Fruit fly (Drosophila melanogaster) whole organism, embryonic: ENCODE data around the gene GluProRS.

ENCODE experiments used
- Abd-B ChIP-seq: fragments of 200-800 bp; sonication (Bioruptor generic); optimal IDR thresholded peaks from 2 replicates; lab custom pipeline; 2018; ENCODE audit warnings: missing biosample characterization, mild to moderate bottlenecking, missing genetic modification characterization, moderate library complexity
- CG10274 ChIP-seq: fragments of 200-800 bp; sonication (Bioruptor generic); optimal IDR thresholded peaks from 3 replicates; lab custom pipeline; 2017; ENCODE audit warnings: missing biosample characterization, mild to moderate bottlenecking, missing genetic modification characterization
- CG11247 ChIP-seq: fragments of 200-800 bp; sonication (Bioruptor generic); IDR thresholded peaks from 2 replicates; pipeline ENCODE4 v1.3.6; 2022; ENCODE audit warnings: missing biosample characterization, missing genetic modification characterization
- CG11398 ChIP-seq: fragments of 200-800 bp; sonication (Bioruptor generic); optimal IDR thresholded peaks from 2 replicates; lab custom pipeline; 2016; ENCODE audit warnings: missing biosample characterization, missing genetic modification characterization
- CG11695 ChIP-seq: fragments of 200-800 bp; sonication (Bioruptor generic); IDR thresholded peaks from 3 replicates; pipeline ENCODE4 v1.3.6; 2022; ENCODE audit warnings: missing biosample characterization, missing genetic modification characterization
- CG12071 ChIP-seq: fragments of 200-800 bp; sonication (Bioruptor generic); optimal IDR thresholded peaks from 3 replicates; lab custom pipeline; 2018; ENCODE audit warnings: missing biosample characterization, mild to moderate bottlenecking, missing genetic modification characterization
- CG13287 ChIP-seq: fragments of 200-800 bp; sonication (Bioruptor generic); IDR thresholded peaks from 2 replicates; pipeline ENCODE4 v1.3.6; 2022; ENCODE audit warnings: missing biosample characterization, missing genetic modification characterization; ENCODE audit not compliant: partially characterized antibody
- CG13624 ChIP-seq: fragments of 200-800 bp; sonication (Bioruptor generic); optimal IDR thresholded peaks from 2 replicates; lab custom pipeline; 2016; ENCODE audit warnings: missing biosample characterization, missing genetic modification characterization
- CG14965 ChIP-seq: fragments of 200-800 bp; sonication (Bioruptor generic); optimal IDR thresholded peaks from 2 replicates; lab custom pipeline; 2016; ENCODE audit warnings: missing biosample characterization, missing genetic modification characterization, borderline replicate concordance
- CG15696 ChIP-seq: fragments of 200-800 bp; sonication (Bioruptor generic); optimal IDR thresholded peaks from 2 replicates; lab custom pipeline; 2019; ENCODE audit warnings: missing biosample characterization, mild to moderate bottlenecking, missing genetic modification characterization, moderate library complexity
- CG2116 ChIP-seq: fragments of 200-800 bp; sonication (Bioruptor generic); optimal IDR thresholded peaks from 3 replicates; lab custom pipeline; 2018; ENCODE audit warnings: missing biosample characterization, mild to moderate bottlenecking, missing genetic modification characterization
- CG30403 ChIP-seq: fragments of 200-800 bp; sonication (Bioruptor generic); optimal IDR thresholded peaks from 3 replicates; lab custom pipeline; 2016; ENCODE audit warnings: missing biosample characterization, missing genetic modification characterization
- CG33557 ChIP-seq: fragments of 200-800 bp; sonication (Bioruptor generic); optimal IDR thresholded peaks from 2 replicates; lab custom pipeline; 2019; ENCODE audit warnings: missing biosample characterization, mild to moderate bottlenecking, missing genetic modification characterization, moderate library complexity
- CG34422 ChIP-seq: fragments of 200-800 bp; sonication (Bioruptor generic); IDR thresholded peaks from 3 replicates; pipeline ENCODE4 v1.3.6; 2022; ENCODE audit warnings: missing biosample characterization, missing genetic modification characterization
- CG3838 ChIP-seq: fragments of 200-800 bp; sonication (Bioruptor generic); optimal IDR thresholded peaks from 3 replicates; lab custom pipeline; 2016; ENCODE audit warnings: missing biosample characterization, missing genetic modification characterization
- CG3995 ChIP-seq: fragments of 200-800 bp; sonication (Bioruptor generic); optimal IDR thresholded peaks from 3 replicates; lab custom pipeline; 2016; ENCODE audit warnings: missing biosample characterization, missing genetic modification characterization
- CG4360 ChIP-seq: fragments of 200-800 bp; sonication (Bioruptor generic); IDR thresholded peaks from 2 replicates; pipeline ENCODE4 v1.3.6; 2022; ENCODE audit warnings: missing biosample characterization, missing genetic modification characterization
- CG6689 ChIP-seq: fragments of 200-800 bp; sonication (Bioruptor generic); IDR thresholded peaks from 2 replicates; pipeline ENCODE4 v1.3.6; 2022; ENCODE audit warnings: missing biosample characterization, missing genetic modification characterization
- CG7357 ChIP-seq: fragments of 200-800 bp; sonication (Bioruptor generic); IDR thresholded peaks from 3 replicates; pipeline ENCODE4 v1.3.6; 2022; ENCODE audit warnings: missing biosample characterization, missing genetic modification characterization
- CG7372 ChIP-seq: fragments of 200-800 bp; sonication (Bioruptor generic); IDR thresholded peaks from 2 replicates; pipeline ENCODE4 v1.3.6; 2022; ENCODE audit warnings: missing biosample characterization, missing genetic modification characterization
- CG8290 ChIP-seq, 3 experiments: fragments of 200-800 bp; sonication (Bioruptor generic); optimal IDR thresholded peaks; 2 replicates each; lab custom pipeline; 2016 to 2019; ENCODE audit warnings: missing biosample characterization in 3 of 3, missing genetic modification characterization in 3 of 3, mild to moderate bottlenecking in 2 of 3, moderate library complexity in 1 of 3
- CG8388 ChIP-seq: fragments of 200-800 bp; sonication (Bioruptor generic); optimal IDR thresholded peaks from 2 replicates; lab custom pipeline; 2019; ENCODE audit warnings: missing biosample characterization, mild to moderate bottlenecking, missing genetic modification characterization, moderate library complexity
- CG9932 ChIP-seq: fragments of 200-800 bp; sonication (Bioruptor generic); IDR thresholded peaks from 2 replicates; pipeline ENCODE4 v1.3.6; 2022; ENCODE audit warnings: missing biosample characterization, missing genetic modification characterization
- CoRest ChIP-seq: fragments of 200-800 bp; sonication (Bioruptor generic); optimal IDR thresholded peaks from 3 replicates; lab custom pipeline; 2018; ENCODE audit warnings: missing biosample characterization, mild to moderate bottlenecking, missing genetic modification characterization, moderate library complexity
- Dref ChIP-seq: fragments of 200-800 bp; sonication (Bioruptor generic); IDR thresholded peaks from 2 replicates; pipeline ENCODE4 v1.3.6; 2022; ENCODE audit warnings: missing biosample characterization, missing genetic modification characterization
- ERR ChIP-seq: fragments of 200-800 bp; sonication (Bioruptor generic); optimal IDR thresholded peaks from 2 replicates; lab custom pipeline; 2016; ENCODE audit warnings: missing biosample characterization, missing genetic modification characterization
- Elba2 ChIP-seq: fragments of 200-800 bp; sonication (Bioruptor generic); optimal IDR thresholded peaks from 3 replicates; lab custom pipeline; 2016; ENCODE audit warnings: missing biosample characterization, missing genetic modification characterization
- Hand ChIP-seq: fragments of 200-800 bp; sonication (Bioruptor generic); optimal IDR thresholded peaks from 2 replicates; lab custom pipeline; 2017; ENCODE audit warnings: mild to moderate bottlenecking, missing biosample characterization, missing genetic modification reagents, missing genetic modification characterization
- Hmx ChIP-seq: fragments of 200-800 bp; sonication (Bioruptor generic); optimal IDR thresholded peaks from 2 replicates; lab custom pipeline; 2016; ENCODE audit warnings: missing biosample characterization, missing genetic modification characterization
- Hr3 ChIP-seq: fragments of 200-800 bp; sonication (Bioruptor generic); optimal IDR thresholded peaks from 3 replicates; lab custom pipeline; 2016; ENCODE audit warnings: missing biosample characterization, missing genetic modification characterization
- Kr ChIP-seq: fragments of 200-800 bp; sonication (Bioruptor generic); optimal IDR thresholded peaks from 2 replicates; lab custom pipeline; 2017; ENCODE audit warnings: missing biosample characterization, mild to moderate bottlenecking, missing genetic modification characterization
- Lim3 ChIP-seq: fragments of 200-800 bp; sonication (Bioruptor generic); IDR thresholded peaks from 2 replicates; pipeline ENCODE4 v1.3.6; 2022; ENCODE audit warnings: missing biosample characterization, missing genetic modification characterization
- MESR4 ChIP-seq: fragments of 200-800 bp; sonication (Bioruptor generic); optimal IDR thresholded peaks from 2 replicates; lab custom pipeline; 2018; ENCODE audit warnings: missing biosample characterization, mild to moderate bottlenecking, missing genetic modification characterization, moderate library complexity
- Pdp1 ChIP-seq, 2 experiments: fragments of 200-800 bp; sonication (Bioruptor generic); optimal IDR thresholded peaks; 3 replicates each; lab custom pipeline; 2016; ENCODE audit warnings: missing biosample characterization in 2 of 2, missing genetic modification characterization in 2 of 2, mild to moderate bottlenecking in 1 of 2, moderate library complexity in 1 of 2
- aop ChIP-seq: fragments of 200-800 bp; sonication (Bioruptor generic); IDR thresholded peaks from 2 replicates; pipeline ENCODE4 v1.3.6; 2022; ENCODE audit warnings: missing biosample characterization, missing genetic modification characterization
- danr ChIP-seq: fragments of 200-800 bp; sonication (Bioruptor generic); IDR thresholded peaks from 2 replicates; pipeline ENCODE4 v1.3.6; 2022; ENCODE audit warnings: missing biosample characterization, missing genetic modification characterization
- dysf ChIP-seq: fragments of 200-800 bp; sonication (Bioruptor generic); IDR thresholded peaks from 3 replicates; pipeline ENCODE4 v1.3.6; 2022; ENCODE audit warnings: missing biosample characterization, missing genetic modification characterization
- esg ChIP-seq: fragments of 200-800 bp; sonication (Bioruptor generic); conservative IDR thresholded peaks from 2 replicates; pipeline ENCODE4 v1.3.6; 2022; ENCODE audit warnings: missing biosample characterization, missing genetic modification characterization
- eve ChIP-seq, 2 experiments: fragments of >200 bp; optimal IDR thresholded peaks; 2 replicates each; lab custom pipeline; 2017; ENCODE audit warnings: missing biosample characterization in 2 of 2, missing genetic modification characterization in 2 of 2
- hb ChIP-seq: fragments of 200-800 bp; sonication (Bioruptor generic); IDR thresholded peaks from 3 replicates; pipeline ENCODE4 v1.3.6; 2022; ENCODE audit warnings: missing biosample characterization, missing genetic modification characterization; ENCODE audit not compliant: partially characterized antibody
- org-1 ChIP-seq: fragments of 200-800 bp; sonication (Bioruptor generic); optimal IDR thresholded peaks from 2 replicates; lab custom pipeline; 2017; ENCODE audit warnings: missing biosample characterization, missing genetic modification characterization
- scrt ChIP-seq: fragments of 200-800 bp; sonication (Bioruptor generic); optimal IDR thresholded peaks from 2 replicates; lab custom pipeline; 2018; ENCODE audit warnings: missing biosample characterization, mild to moderate bottlenecking, missing genetic modification characterization, moderate library complexity
- sens-2 ChIP-seq: fragments of 200-800 bp; sonication (Bioruptor generic); IDR thresholded peaks from 2 replicates; pipeline ENCODE4 v1.3.6; 2022; ENCODE audit warnings: missing biosample characterization, missing genetic modification characterization
- sna ChIP-seq: fragments of 200-800 bp; sonication (Bioruptor generic); IDR thresholded peaks from 2 replicates; pipeline ENCODE4 v1.3.6; 2022; ENCODE audit warnings: missing biosample characterization, missing genetic modification characterization; ENCODE audit not compliant: partially characterized antibody
- sr ChIP-seq: fragments of 200-800 bp; sonication (Bioruptor generic); IDR thresholded peaks from 3 replicates; pipeline ENCODE4 v1.3.6; 2022; ENCODE audit warnings: missing biosample characterization, missing genetic modification characterization
- tin ChIP-seq: fragments of 200-800 bp; sonication (Bioruptor generic); optimal IDR thresholded peaks from 3 replicates; lab custom pipeline; 2016; ENCODE audit warnings: missing biosample characterization, missing genetic modification characterization
- tna ChIP-seq: fragments of 200-800 bp; sonication (Bioruptor generic); IDR thresholded peaks from 2 replicates; pipeline ENCODE4 v1.3.6; 2022; ENCODE audit warnings: missing biosample characterization, missing genetic modification characterization; ENCODE audit not compliant: partially characterized antibody
- ttk ChIP-seq: fragments of 200-800 bp; sonication (Bioruptor generic); IDR thresholded peaks from 2 replicates; pipeline ENCODE4 v2.1.2; 2022; ENCODE audit warnings: missing biosample characterization, missing genetic modification characterization
- tx ChIP-seq: fragments of 200-800 bp; sonication (Bioruptor generic); optimal IDR thresholded peaks from 2 replicates; lab custom pipeline; 2016; ENCODE audit warnings: missing biosample characterization, missing genetic modification characterization
- usp ChIP-seq: fragments of >200 bp; optimal IDR thresholded peaks from 2 replicates; lab custom pipeline; 2017; ENCODE audit warnings: missing biosample characterization, missing genetic modification characterization
- zfh1 ChIP-seq: fragments of 200-800 bp; sonication (Bioruptor generic); IDR thresholded peaks from 3 replicates; pipeline ENCODE4 v1.3.6; 2022; ENCODE audit warnings: missing biosample characterization, missing genetic modification characterization

Gene GluProRS

DNA sequence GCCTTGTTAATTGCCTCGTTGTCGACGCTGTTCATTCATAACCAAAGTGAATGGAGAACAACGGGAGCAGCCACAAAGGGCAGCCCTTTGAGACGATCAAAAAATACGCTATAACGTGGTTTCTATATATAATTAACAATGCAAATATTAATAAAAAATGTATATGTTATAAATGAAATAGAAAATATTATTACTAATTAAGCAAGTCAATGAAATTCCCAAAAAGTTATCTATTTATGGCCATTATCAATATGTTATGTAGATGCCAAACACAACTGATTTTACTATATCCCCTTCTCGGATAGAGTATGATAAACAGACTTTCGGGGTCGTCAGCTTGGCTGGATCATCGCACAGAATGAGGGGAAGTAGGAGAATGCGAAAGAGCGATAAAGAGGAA lies 11.3 kb upstream of the GluProRS start (continued):
- TF ChIP-seq hb (GFP tag; lab: Robert Waterston, UW): no peak
- TF ChIP-seq Dref: no peak
- TF ChIP-seq aop (GFP tag; lab: Robert Waterston, UW): no peak
- no peak for TF ChIP-seq CG15696 (tag; lab: Kevin White, UChicago)
- no peak for TF ChIP-seq CG33557 (GFP tag; lab: Kevin White, UChicago)
- TF ChIP-seq CG2116: no peak
- TF ChIP-seq Kr (GFP tag; lab: Kevin White, UChicago): no peak
- TF ChIP-seq dysf (GFP tag; lab: Robert Waterston, UW): peak; percentile 76
- no peak for TF ChIP-seq CG4360 (GFP tag; lab: Robert Waterston, UW)
- no peak for TF ChIP-seq Lim3 (GFP tag; lab: Robert Waterston, UW)
- TF ChIP-seq usp: no peak
- peak; percentile 29; the same call in 2 of the 3 replicates for TF ChIP-seq zfh1 (GFP tag; lab: Robert Waterston, UW)
- TF ChIP-seq CG7372 (GFP tag; lab: Robert Waterston, UW): no peak
- no peak for TF ChIP-seq tna (GFP tag; lab: Robert Waterston, UW)
- peak; percentile 17; the same call in 1 of the 2 replicates for TF ChIP-seq sens-2 (GFP tag; lab: Robert Waterston, UW)
- no peak for TF ChIP-seq eve (GFP tag; optimal IDR thresholded peaks at IDR 0.05; lab: Kevin White, UChicago)
- TF ChIP-seq Hand: no peak
- no peak for TF ChIP-seq Elba2 (GFP tag; lab: Kevin White, UChicago)
- TF ChIP-seq danr (GFP tag; lab: Robert Waterston, UW): no peak
- no peak for TF ChIP-seq tx (GFP tag; lab: Kevin White, UChicago)
- TF ChIP-seq tin (GFP tag; lab: Kevin White, UChicago): peak; percentile 13
- no peak for TF ChIP-seq CG3995 (GFP tag; lab: Kevin White, UChicago)
- peak; percentile 33 for TF ChIP-seq Abd-B (GFP tag; lab: Kevin White, UChicago)
- TF ChIP-seq CG6689: peak; percentile 52
- no peak for TF ChIP-seq CG8290 (GFP tag; optimal IDR thresholded peaks at IDR 0.05; lab: Kevin White, UChicago)
- TF ChIP-seq CG8290 (tag; optimal IDR thresholded peaks at IDR 0.05; lab: Kevin White, UChicago): no peak
- TF ChIP-seq CG13287 (GFP tag; lab: Robert Waterston, UW): no peak
- TF ChIP-seq CG9932 (GFP tag; lab: Robert Waterston, UW): peak; percentile 60
- no peak for TF ChIP-seq CG13624 (GFP tag; lab: Kevin White, UChicago)
- no peak for TF ChIP-seq ERR (GFP tag; lab: Kevin White, UChicago)
- peak; percentile 52; the same call in 2 of the 3 replicates for TF ChIP-seq CG7357 (GFP tag; lab: Robert Waterston, UW)
- TF ChIP-seq esg (GFP tag; lab: Robert Waterston, UW): peak; percentile 31; the same call in 1 of the 2 replicates
- peak; percentile 20 for TF ChIP-seq org-1
- TF ChIP-seq sna (GFP tag; lab: Robert Waterston, UW): no peak
- TF ChIP-seq Hr3: peak; percentile 33
- TF ChIP-seq CG3838: no peak
- no peak for TF ChIP-seq CG14965 (GFP tag; lab: Kevin White, UChicago)
- no peak for TF ChIP-seq CG11247 (GFP tag; lab: Robert Waterston, UW)
- TF ChIP-seq CG12071 (GFP tag; lab: Kevin White, UChicago): no peak
- TF ChIP-seq CG11398 (GFP tag; lab: Kevin White, UChicago): no peak
- no peak for TF ChIP-seq scrt (GFP tag; lab: Kevin White, UChicago)
- peak; percentile 55 for TF ChIP-seq CoRest
- no peak; the same call in 1 of the 3 replicates for TF ChIP-seq CG34422 (GFP tag; lab: Robert Waterston, UW)
- TF ChIP-seq CG10274 (GFP tag; lab: Kevin White, UChicago): no peak
- no peak for TF ChIP-seq Hmx (GFP tag; lab: Kevin White, UChicago)
- TF ChIP-seq CG30403 (GFP tag; lab: Kevin White, UChicago): peak; percentile 48
- TF ChIP-seq MESR4 (GFP tag; lab: Kevin White, UChicago): no peak
- TF ChIP-seq Pdp1 (GFP tag; optimal IDR thresholded peaks at IDR 0.05; lab: Kevin White, UChicago): no peak
- peak; percentile 47 for TF ChIP-seq CG8388 (GFP tag; lab: Kevin White, UChicago)
- no peak for TF ChIP-seq sr (GFP tag; lab: Robert Waterston, UW)
- 0 out of 2 replicates have a peak, but pooled peaks have one; percentile 8 for TF ChIP-seq ttk
- peak; percentile 65; the same call in 1 of the 3 replicates for TF ChIP-seq CG11695 (GFP tag; lab: Robert Waterston, UW)
